Fruit fly (Drosophila melanogaster): ENCODE measurements around the gene Glyat.

dm6 chr2L:8039688-8040087 lies 29.2 kb upstream of the Glyat start, which contains the start of gene CG7367:
- TF ChIP-seq pdm3 (GFP tag; optimal IDR thresholded peaks at IDR 0.05) (no peak), CG15336 (GFP tag; IDR thresholded peaks at IDR 0.05) (no peak), Sox102F (GFP tag; optimal IDR thresholded peaks at IDR 0.05) (no peak), CG6792 (GFP tag; optimal IDR thresholded peaks at IDR 0.05) (no peak), Lpt (GFP tag; optimal IDR thresholded peaks at IDR 0.05) (no peak), Gug (GFP tag; IDR thresholded peaks at IDR 0.05) (no peak), Eip75B (GFP tag; optimal IDR thresholded peaks at IDR 0.05) (no peak), CG8319 (GFP tag; optimal IDR thresholded peaks at IDR 0.05) (no peak), Eip78C (GFP tag) (no peak)

Measured in whole organism, prepupa.